Fruit fly (Drosophila melanogaster): ENCODE results near the gene Mps1.

Gene Mps1

dm6 chr3R:17670857-17671336 is at the start of gene Mps1, which contains the start of gene CG7523:
Mps1 (plus strand) TSS chr3R:17671271.
CG7523 (minus strand) TSS chr3R:17670895.
- TF ChIP-seq CG2116 (GFP tag; optimal IDR thresholded peaks at IDR 0.05) (peak; percentile 68), gcm (GFP tag; optimal IDR thresholded peaks at IDR 0.05) (peak; percentile 20), ci (GFP tag; IDR thresholded peaks at IDR 0.05) (peak; percentile 25; the same call in 1 of the 3 replicates), eve (GFP tag; optimal IDR thresholded peaks at IDR 0.05) (no peak), kah (GFP tag; optimal IDR thresholded peaks at IDR 0.05) (no peak), BEAF-32 (GFP tag; optimal IDR thresholded peaks at IDR 0.05) (peak; percentile 36), pho (GFP tag; optimal IDR thresholded peaks at IDR 0.05) (peak; percentile 19), CG30403 (GFP tag; optimal IDR thresholded peaks at IDR 0.05) (peak; percentile 29), CG15696 (tag; optimal IDR thresholded peaks at IDR 0.05) (peak; percentile 10), CG7987 (GFP tag; optimal IDR thresholded peaks at IDR 0.05) (no peak), CG33213 (GFP tag; optimal IDR thresholded peaks at IDR 0.05) (peak; percentile 36), pfk (GFP tag; optimal IDR thresholded peaks at IDR 0.05) (peak; percentile 3), mld (GFP tag; IDR thresholded peaks at IDR 0.05; ENCODE audit: partially characterized antibody) (no peak), CG7839 (tag; optimal IDR thresholded peaks at IDR 0.05) (peak; percentile 1), hth (optimal IDR thresholded peaks at IDR 0.05) (no peak), CG10462 (GFP tag; optimal IDR thresholded peaks at IDR 0.05) (no peak), Deaf1 (tag; optimal IDR thresholded peaks at IDR 0.05) (no peak), CG11504 (tag; optimal IDR thresholded peaks at IDR 0.05) (no peak), lola (GFP tag; optimal IDR thresholded peaks at IDR 0.05) (peak in 1 of 3 experiments; percentile 19), zen2 (GFP tag; IDR thresholded peaks at IDR 0.05; ENCODE audit: partially characterized antibody) (no peak), crc (GFP tag; optimal IDR thresholded peaks at IDR 0.05) (no peak), YL-1 (GFP tag; optimal IDR thresholded peaks at IDR 0.05) (peak; percentile 47), CG17829 (tag; optimal IDR thresholded peaks at IDR 0.05) (peak; percentile 44), vvl (GFP tag; IDR thresholded peaks at IDR 0.05) (peak; percentile 44), CG4617 (GFP tag; optimal IDR thresholded peaks at IDR 0.05; ENCODE audit: borderline replicate concordance) (peak; percentile 51), CG8359 (GFP tag; optimal IDR thresholded peaks at IDR 0.05; ENCODE audit: borderline replicate concordance) (no peak), Vsx1 (GFP tag; optimal IDR thresholded peaks at IDR 0.05) (no peak), CG10543 (GFP tag; optimal IDR thresholded peaks at IDR 0.05) (peak; percentile 7), CG34224 (GFP tag; IDR thresholded peaks at IDR 0.05; ENCODE audit: partially characterized antibody) (no peak), MBD-R2 (GFP tag; IDR thresholded peaks at IDR 0.05) (peak; percentile 63), sug (tag; optimal IDR thresholded peaks at IDR 0.05) (peak; percentile 37), HLH4C (GFP tag; IDR thresholded peaks at IDR 0.05; ENCODE audit: partially characterized antibody) (no peak), lilli (GFP tag; optimal IDR thresholded peaks at IDR 0.05) (peak; percentile 31), CG3995 (GFP tag; optimal IDR thresholded peaks at IDR 0.05) (peak; percentile 9), zfh1 (GFP tag; IDR thresholded peaks at IDR 0.05) (no peak), CG6791 (GFP tag; IDR thresholded peaks at IDR 0.05; ENCODE audit: partially characterized antibody) (no peak), Dp (GFP tag; optimal IDR thresholded peaks at IDR 0.05) (peak; percentile 78), CoRest (tag; optimal IDR thresholded peaks at IDR 0.05) (peak; percentile 16), insv (GFP tag; optimal IDR thresholded peaks at IDR 0.05) (peak in 1 of 2 experiments; percentile 21), CG15601 (tag; optimal IDR thresholded peaks at IDR 0.05) (peak; percentile 55), CG8089 (GFP tag; optimal IDR thresholded peaks at IDR 0.05) (no peak), CG3847 (GFP tag; IDR thresholded peaks at IDR 0.05) (peak; percentile 63), sens (GFP tag) (peak; percentile 39), CG10959 (GFP tag; IDR thresholded peaks at IDR 0.05) (no peak), CG33557 (GFP tag; optimal IDR thresholded peaks at IDR 0.05) (peak; percentile 4), Dek (tag; optimal IDR thresholded peaks at IDR 0.05) (peak; percentile 48), nmo (GFP tag; optimal IDR thresholded peaks at IDR 0.05) (peak; percentile 40), Xbp1 (GFP tag; optimal IDR thresholded peaks at IDR 0.05) (peak; percentile 4), crp (GFP tag; optimal IDR thresholded peaks at IDR 0.05) (peak in 1 of 2 experiments; percentile 11)
